Worm (Caenorhabditis elegans): ENCODE data around the gene F59E12.8.

DNA sequence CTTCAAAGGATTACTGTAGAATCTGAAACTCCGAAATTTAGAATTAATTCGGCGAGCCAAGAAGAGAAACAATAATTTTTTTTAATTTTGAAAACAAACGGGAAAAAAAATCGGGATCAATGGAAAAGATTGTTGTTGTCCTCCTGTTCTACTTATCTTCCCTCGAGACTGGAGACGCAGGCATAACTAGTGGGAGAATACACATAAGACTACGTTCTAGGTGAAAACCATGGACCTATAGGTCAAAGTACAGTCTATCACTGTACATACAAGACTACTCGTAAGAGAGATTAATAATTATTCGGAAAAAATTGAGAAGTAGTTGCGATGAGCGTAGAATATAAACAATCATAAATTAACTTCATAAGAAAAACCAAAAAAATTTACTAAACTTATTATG lies 17.4 kb downstream of the F59E12.8 start, which contains the start of gene dhs-6:
- TF ChIP-seq F49E8.2 (tag; optimal IDR thresholded peaks at IDR 0.05; ENCODE audit: insufficient read depth) (no peak), Y95B8A.8 (GFP tag; IDR thresholded peaks at IDR 0.05) (no peak), lag-1 (GFP tag; IDR thresholded peaks at IDR 0.05) (no peak), T26A5.8 (tag; optimal IDR thresholded peaks at IDR 0.05) (no peak), C17E4.6 (GFP tag; IDR thresholded peaks at IDR 0.05) (no peak)
